Worm (Caenorhabditis elegans): ENCODE measurements around the gene rnr-1.

- TF ChIP-seq ceh-34 (tag; optimal IDR thresholded peaks at IDR 0.05) (peak; percentile 2), syd-9 (tag; optimal IDR thresholded peaks at IDR 0.05) (no peak), pag-3 (tag; optimal IDR thresholded peaks at IDR 0.05; ENCODE audit: borderline replicate concordance) (no peak), pqm-1 (tag; optimal IDR thresholded peaks at IDR 0.05) (no peak), unc-55 (GFP tag; optimal IDR thresholded peaks at IDR 0.05) (no peak), F13H6.1 (tag; optimal IDR thresholded peaks at IDR 0.05) (no peak), rnt-1 (tag; optimal IDR thresholded peaks at IDR 0.05) (peak; percentile 72)
These were observed 11.4 kb upstream of the rnr-1 start, which contains the start of gene saeg-2 for ce11 chrIII:9239983-9240382.

Data from whole organism, late embryonic.